Fruit fly (Drosophila melanogaster): Measurements from ENCODE around the gene CG2924.

CG2924 gene

DNA sequence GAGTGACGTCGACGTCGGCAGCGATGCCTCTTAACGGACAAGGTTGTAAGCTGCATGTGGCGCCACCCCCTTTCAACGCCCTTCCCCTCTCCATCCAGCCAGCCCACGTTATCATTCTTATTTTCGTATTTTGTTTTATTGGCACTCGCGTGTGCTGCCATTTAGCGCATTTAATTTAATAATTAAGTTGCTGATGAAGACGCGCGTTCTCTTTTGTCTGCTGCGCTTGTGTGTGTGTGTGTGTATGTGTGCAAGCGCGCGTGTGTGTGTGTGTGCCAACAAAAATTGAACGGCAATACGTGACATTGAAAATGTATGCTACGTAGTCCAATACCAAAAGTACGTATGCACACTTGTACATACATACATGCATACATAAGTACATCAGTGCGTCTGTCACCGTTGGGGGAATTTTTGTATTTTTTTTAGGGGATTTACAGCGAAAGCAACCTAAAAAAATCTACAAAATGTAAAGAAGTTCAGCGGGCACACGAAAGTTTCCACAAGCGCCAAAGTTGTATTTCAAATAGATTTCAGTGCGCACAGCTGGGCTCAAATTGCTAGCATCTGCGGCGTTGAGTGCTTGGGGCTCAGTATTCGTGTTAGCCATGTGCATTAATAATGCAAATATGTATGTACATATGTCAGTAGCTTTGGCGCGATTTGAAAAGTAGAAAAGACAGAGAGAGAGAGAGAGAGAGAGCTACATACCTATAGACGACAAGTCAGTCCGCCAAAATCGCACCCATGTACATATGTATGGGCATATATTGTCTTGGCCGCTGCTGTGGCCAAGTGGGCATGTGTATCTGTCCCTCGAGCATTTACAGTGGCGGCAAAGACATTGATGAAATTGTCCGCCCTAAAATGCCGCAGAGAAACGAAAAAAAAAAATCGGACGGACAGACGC, 31.3 kb upstream of the CG2924 start (continued):
- TF ChIP-seq CG2116 (GFP tag; optimal IDR thresholded peaks at IDR 0.05) (peak; percentile 49), dan (GFP tag; IDR thresholded peaks at IDR 0.05) (peak; percentile 17; the same call in 1 of the 2 replicates), CG14014 (GFP tag; IDR thresholded peaks at IDR 0.05) (peak; percentile 73), ro (GFP tag; IDR thresholded peaks at IDR 0.05) (peak; percentile 49)

dm6 chrX:2301069-2301508, 30.5 kb upstream of the CG2924 start:
- TF ChIP-seq CG18011 (GFP tag; optimal IDR thresholded peaks at IDR 0.05) (peak; percentile 34), pum (GFP tag; optimal IDR thresholded peaks at IDR 0.05) (no peak), ftz-f1 (GFP tag; optimal IDR thresholded peaks at IDR 0.05) (no peak), CG30403 (GFP tag; optimal IDR thresholded peaks at IDR 0.05) (no peak), CG15011 (GFP tag; optimal IDR thresholded peaks at IDR 0.05) (peak; percentile 31), ind (GFP tag; optimal IDR thresholded peaks at IDR 0.05) (peak; percentile 56), ash1 (GFP tag; optimal IDR thresholded peaks at IDR 0.05) (no peak), CG17359 (tag; optimal IDR thresholded peaks at IDR 0.05) (peak; percentile 15), Doc2 (GFP tag; IDR thresholded peaks at IDR 0.05) (no peak), nmo (GFP tag; optimal IDR thresholded peaks at IDR 0.05) (peak; percentile 17), Xrp1 (GFP tag; IDR thresholded peaks at IDR 0.05) (peak; percentile 24; the same call in 1 of the 2 replicates), cwo (GFP tag; optimal IDR thresholded peaks at IDR 0.05) (peak; percentile 59), CG7556 (GFP tag; optimal IDR thresholded peaks at IDR 0.05) (no peak), CG1529 (GFP tag; optimal IDR thresholded peaks at IDR 0.05) (no peak), Adf1 (GFP tag; IDR thresholded peaks at IDR 0.05) (no peak; the same call in 1 of the 2 replicates), CG17802 (tag; optimal IDR thresholded peaks at IDR 0.05) (no peak), CG1603 (tag; optimal IDR thresholded peaks at IDR 0.05) (peak; percentile 36), CG11456 (GFP tag; IDR thresholded peaks at IDR 0.05) (0 out of 3 replicates have a peak, but pooled peaks have one; percentile 12), onecut (GFP tag; IDR thresholded peaks at IDR 0.05) (peak; percentile 5; the same call in 1 of the 2 replicates), Six4 (GFP tag; optimal IDR thresholded peaks at IDR 0.05) (peak; percentile 18), Doc3 (GFP tag; IDR thresholded peaks at IDR 0.05; ENCODE audit: partially characterized antibody) (no peak), CG13123 (GFP tag; optimal IDR thresholded peaks at IDR 0.05) (no peak), CG2889 (GFP tag; IDR thresholded peaks at IDR 0.05) (peak; percentile 43; the same call in 1 of the 3 replicates), CG2202 (tag; optimal IDR thresholded peaks at IDR 0.05) (no peak), ato (GFP tag; IDR thresholded peaks at IDR 0.05; ENCODE audit: partially characterized antibody) (no peak), CG3163 (GFP tag; optimal IDR thresholded peaks at IDR 0.05) (peak; percentile 83), CG13775 (GFP tag; optimal IDR thresholded peaks at IDR 0.05) (no peak), esg (GFP tag; conservative IDR thresholded peaks at IDR 0.05) (no peak), CG43689 (GFP tag; IDR thresholded peaks at IDR 0.05) (no peak), CG7839 (tag; optimal IDR thresholded peaks at IDR 0.05) (peak; percentile 48), nerfin-1 (tag; optimal IDR thresholded peaks at IDR 0.05) (peak; percentile 4), lilli (GFP tag; optimal IDR thresholded peaks at IDR 0.05) (peak; percentile 38), CG15269 (tag; optimal IDR thresholded peaks at IDR 0.05) (peak; percentile 51), phol (tag; optimal IDR thresholded peaks at IDR 0.05) (peak; percentile 6), CG2199 (GFP tag; IDR thresholded peaks at IDR 0.05) (no peak; the same call in 2 of the 3 replicates), GATAe (GFP tag; conservative IDR thresholded peaks at IDR 0.05) (no peak), tio (GFP tag; optimal IDR thresholded peaks at IDR 0.05) (no peak), E2f1 (GFP tag; IDR thresholded peaks at IDR 0.05) (peak; percentile 32; the same call in 1 of the 2 replicates), fd96Cb (tag; optimal IDR thresholded peaks at IDR 0.05) (peak; percentile 27), CG10366 (GFP tag; IDR thresholded peaks at IDR 0.05) (no peak), Elba2 (GFP tag; optimal IDR thresholded peaks at IDR 0.05) (no peak), exex (tag; optimal IDR thresholded peaks at IDR 0.05) (no peak), inv (GFP tag; IDR thresholded peaks at IDR 0.05; ENCODE audit: partially characterized antibody) (no peak)

Data from whole organism, embryonic.